Worm (Caenorhabditis elegans) whole organism, L4 larva: ENCODE results near the gene Y32G9A.3.

ENCODE experiments used
- D1046.2 ChIP-seq: fragments of 200-800 bp; sonication (Bioruptor generic); IDR thresholded peaks from 2 replicates; pipeline ENCODE4 v1.3.6; 2022; ENCODE audit warnings: missing genetic modification characterization, missing compliant biosample characterization
- F26F4.8 ChIP-seq: fragments of 200-800 bp; sonication (Bioruptor generic); conservative IDR thresholded peaks from 2 replicates; pipeline ENCODE4 v1.3.6; 2022; ENCODE audit warnings: missing genetic modification characterization, missing compliant biosample characterization
- Y48G9A.11 ChIP-seq: fragments of 200-800 bp; sonication (Bioruptor generic); IDR thresholded peaks from 2 replicates; pipeline ENCODE4 v1.3.6; 2022; ENCODE audit warnings: missing genetic modification reagents, missing genetic modification characterization, missing compliant biosample characterization
- aha-1 ChIP-seq: fragments of 150-350 bp; peaks from one replicate; lab custom pipeline; 2014; ENCODE audit warnings: missing biosample characterization, missing genetic modification characterization
- aly-2 ChIP-seq: sonication (generic microtip); optimal IDR thresholded peaks from 2 replicates; lab custom pipeline; 2018; ENCODE audit warnings: missing biosample characterization, missing genetic modification characterization
- attf-4 ChIP-seq: sonication (generic microtip); optimal IDR thresholded peaks from 3 replicates; lab custom pipeline; 2017; ENCODE audit warnings: missing biosample characterization, missing genetic modification characterization
- ceh-44 ChIP-seq: fragments of 200-800 bp; sonication (Bioruptor generic); IDR thresholded peaks from 2 replicates; pipeline ENCODE4 v1.3.6; 2022; ENCODE audit warnings: missing genetic modification reagents, missing genetic modification characterization, missing compliant biosample characterization
- ceh-62 ChIP-seq: sonication (generic microtip); optimal IDR thresholded peaks from 2 replicates; lab custom pipeline; 2017; ENCODE audit warnings: missing biosample characterization, missing genetic modification characterization
- ces-1 ChIP-seq: fragments of 150-350 bp; sonication (generic microtip); optimal IDR thresholded peaks from 4 replicates; lab custom pipeline; 2014; ENCODE audit warnings: missing biosample characterization, missing genetic modification reagents, missing genetic modification characterization
- daf-12 ChIP-seq: fragments of 150-350 bp; optimal IDR thresholded peaks from 2 replicates; lab custom pipeline; 2014; ENCODE audit warnings: missing biosample characterization, missing genetic modification reagents, missing genetic modification characterization
- daf-8 ChIP-seq: fragments of 200-800 bp; sonication (Bioruptor generic); IDR thresholded peaks from 2 replicates; pipeline ENCODE4 v1.3.6; 2022; ENCODE audit warnings: missing genetic modification characterization, missing compliant biosample characterization
- dmd-6 ChIP-seq: fragments of 200-800 bp; sonication (Bioruptor generic); IDR thresholded peaks from 2 replicates; pipeline ENCODE4 v1.3.6; 2022; ENCODE audit warnings: missing genetic modification reagents, missing genetic modification characterization, missing compliant biosample characterization
- dmd-9 ChIP-seq: fragments of 200-800 bp; sonication (Bioruptor generic); IDR thresholded peaks from 2 replicates; pipeline ENCODE4 v1.3.6; 2022; ENCODE audit warnings: missing genetic modification reagents, missing genetic modification characterization, missing compliant biosample characterization
- dpl-1 ChIP-seq: fragments of 150-350 bp; optimal IDR thresholded peaks from 2 replicates; lab custom pipeline; 2014; ENCODE audit warnings: missing biosample characterization, missing genetic modification reagents, missing genetic modification characterization
- dve-1 ChIP-seq: sonication (generic microtip); optimal IDR thresholded peaks from 2 replicates; lab custom pipeline; 2017; ENCODE audit warnings: antibody characterized with exemption, mild to moderate bottlenecking, missing genetic modification characterization, missing compliant biosample characterization; ENCODE audit not compliant: insufficient read depth
- egl-43 ChIP-seq: fragments of 200-800 bp; sonication (Bioruptor generic); IDR thresholded peaks from 2 replicates; pipeline ENCODE4 v1.3.6; 2022; ENCODE audit warnings: missing genetic modification reagents, missing genetic modification characterization, missing compliant biosample characterization
- fkh-10 ChIP-seq: fragments of 150-350 bp; optimal IDR thresholded peaks from 2 replicates; lab custom pipeline; 2014; ENCODE audit warnings: missing biosample characterization, missing genetic modification reagents, missing genetic modification characterization
- jun-1 ChIP-seq: fragments of 150-350 bp; optimal IDR thresholded peaks from 2 replicates; lab custom pipeline; 2014; ENCODE audit warnings: missing biosample characterization, missing genetic modification reagents, missing genetic modification characterization
- lim-7 ChIP-seq: fragments of 200-800 bp; sonication (Bioruptor generic); IDR thresholded peaks from 2 replicates; pipeline ENCODE4 v1.3.6; 2022; ENCODE audit warnings: missing genetic modification characterization, missing compliant biosample characterization
- lin-1 ChIP-seq: fragments of 200-800 bp; sonication (Bioruptor generic); IDR thresholded peaks from 2 replicates; pipeline ENCODE4 v1.3.6; 2022; ENCODE audit warnings: missing genetic modification reagents, missing genetic modification characterization, missing compliant biosample characterization
- lin-13 ChIP-seq: fragments of 150-350 bp; optimal IDR thresholded peaks from 2 replicates; lab custom pipeline; 2014; ENCODE audit warnings: missing biosample characterization, missing genetic modification reagents, missing genetic modification characterization
- lin-15B ChIP-seq: fragments of 150-350 bp; sonication (generic microtip); optimal IDR thresholded peaks from 3 replicates; lab custom pipeline; 2014; ENCODE audit warnings: missing biosample characterization, missing genetic modification characterization
- lin-38 ChIP-seq: fragments of 200-800 bp; sonication (Bioruptor generic); IDR thresholded peaks from 2 replicates; pipeline ENCODE4 v1.3.6; 2022; ENCODE audit warnings: missing genetic modification reagents, missing genetic modification characterization, missing compliant biosample characterization
- lin-39 ChIP-seq: fragments of 150-350 bp; optimal IDR thresholded peaks from 2 replicates; lab custom pipeline; 2014; ENCODE audit warnings: missing biosample characterization, missing genetic modification reagents, missing genetic modification characterization
- lsy-2 ChIP-seq, 2 experiments: fragments of 150-350 bp in 1 of 2; sonication (generic microtip) in 1 of 2; optimal IDR thresholded peaks; 2 replicates each; lab custom pipeline; 2014 to 2017; ENCODE audit warnings: missing biosample characterization in 2 of 2, missing genetic modification characterization in 2 of 2
- madf-5 ChIP-seq, 2 experiments: fragments of 200-800 bp; sonication (Bioruptor generic); IDR thresholded peaks; 2 replicates each; pipeline ENCODE4 v1.3.6; 2022; ENCODE audit warnings: missing compliant biosample characterization in 2 of 2, missing genetic modification characterization in 2 of 2
- mdl-1 ChIP-seq, 2 experiments: fragments of 150-350 bp in 1 of 2; sonication (generic microtip) in 1 of 2; optimal IDR thresholded peaks; 2 replicates each; lab custom pipeline; 2014 to 2017; ENCODE audit warnings: missing biosample characterization in 2 of 2, missing genetic modification characterization in 2 of 2
- mdt-29 ChIP-seq: fragments of 200-800 bp; sonication (Bioruptor generic); IDR thresholded peaks from 2 replicates; pipeline ENCODE4 v1.3.6; 2022; ENCODE audit warnings: missing genetic modification reagents, missing genetic modification characterization, missing compliant biosample characterization
- mep-1 ChIP-seq: fragments of 150-350 bp; sonication (generic microtip); optimal IDR thresholded peaks from 3 replicates; lab custom pipeline; 2014; ENCODE audit warnings: missing biosample characterization, missing genetic modification characterization
- mes-2 ChIP-seq: sonication (generic microtip); optimal IDR thresholded peaks from 2 replicates; lab custom pipeline; 2016; ENCODE audit warnings: missing genotype, mild to moderate bottlenecking, missing genetic modification characterization, missing compliant biosample characterization; ENCODE audit not compliant: poor library complexity, severe bottlenecking
- nhr-10 ChIP-seq: fragments of 150-350 bp; optimal IDR thresholded peaks from 2 replicates; lab custom pipeline; 2014; ENCODE audit warnings: missing biosample characterization, missing genetic modification characterization
- nhr-102 ChIP-seq: sonication (generic microtip); optimal IDR thresholded peaks from 2 replicates; lab custom pipeline; 2016; ENCODE audit warnings: mild to moderate bottlenecking, missing genetic modification characterization, moderate library complexity, missing compliant biosample characterization
- nhr-111 ChIP-seq: fragments of 200-800 bp; sonication (Bioruptor generic); optimal IDR thresholded peaks from 2 replicates; lab custom pipeline; 2018; ENCODE audit warnings: mild to moderate bottlenecking, missing genetic modification characterization, missing compliant biosample characterization
- nhr-25 ChIP-seq: sonication (generic microtip); optimal IDR thresholded peaks from 2 replicates; lab custom pipeline; 2017; ENCODE audit warnings: missing genetic modification characterization, mild to moderate bottlenecking, missing compliant biosample characterization, antibody characterized with exemption, moderate library complexity, borderline replicate concordance; ENCODE audit not compliant: insufficient read depth
- nhr-28 ChIP-seq: fragments of 150-350 bp; optimal IDR thresholded peaks from 2 replicates; lab custom pipeline; 2014; ENCODE audit warnings: missing biosample characterization, missing genetic modification characterization
- nhr-42 ChIP-seq: fragments of 200-800 bp; sonication (Bioruptor generic); IDR thresholded peaks from 2 replicates; pipeline ENCODE4 v1.3.6; 2022; ENCODE audit warnings: missing genetic modification characterization, missing compliant biosample characterization
- nhr-6 ChIP-seq: fragments of 150-350 bp; optimal IDR thresholded peaks from 2 replicates; lab custom pipeline; 2014; ENCODE audit warnings: missing biosample characterization, missing genetic modification characterization
- nhr-77 ChIP-seq: fragments of 150-350 bp; optimal IDR thresholded peaks from 2 replicates; lab custom pipeline; 2014; ENCODE audit warnings: missing biosample characterization, missing genetic modification characterization
- pha-4 ChIP-seq, 2 experiments: fragments of 150-350 bp in 1 of 2; fragments of 200-800 bp in 1 of 2; sonication (Bioruptor generic) in 1 of 2; IDR thresholded peaks in 1 of 2; optimal IDR thresholded peaks in 1 of 2; 2 replicates each; pipeline versions ENCODE4 v1.3.6 to Lab custom; 2014 to 2022; ENCODE audit warnings: missing genetic modification characterization in 2 of 2, missing genetic modification reagents in 2 of 2, missing biosample characterization in 1 of 2, missing compliant biosample characterization in 1 of 2
- pqm-1 ChIP-seq: sonication (generic microtip); optimal IDR thresholded peaks from 2 replicates; lab custom pipeline; 2017; ENCODE audit warnings: missing biosample characterization, missing genetic modification characterization
- set-16 ChIP-seq: fragments of 200-800 bp; sonication (Bioruptor generic); IDR thresholded peaks from 2 replicates; pipeline ENCODE4 v1.3.6; 2022; ENCODE audit warnings: missing genetic modification reagents, missing genetic modification characterization, missing compliant biosample characterization
- snpc-4 ChIP-seq: fragments of 150-350 bp; optimal IDR thresholded peaks from 2 replicates; lab custom pipeline; 2014; ENCODE audit warnings: missing biosample characterization, missing genetic modification characterization
- spr-3 ChIP-seq: fragments of 200-800 bp; sonication (Bioruptor generic); optimal IDR thresholded peaks from 2 replicates; lab custom pipeline; 2018; ENCODE audit warnings: mild to moderate bottlenecking, missing genetic modification characterization, missing compliant biosample characterization
- tag-97 ChIP-seq: fragments of 200-800 bp; sonication (Bioruptor generic); IDR thresholded peaks from 2 replicates; pipeline ENCODE4 v1.3.6; 2022; ENCODE audit warnings: missing genetic modification characterization, missing compliant biosample characterization
- tra-1 ChIP-seq: fragments of 200-800 bp; sonication (Bioruptor generic); IDR thresholded peaks from 2 replicates; pipeline ENCODE4 v1.3.6; 2022; ENCODE audit warnings: missing genetic modification reagents, missing genetic modification characterization, missing compliant biosample characterization
- unc-130 ChIP-seq: sonication (generic microtip); optimal IDR thresholded peaks from 2 replicates; lab custom pipeline; 2016; ENCODE audit warnings: missing genetic modification reagents, missing genetic modification characterization, missing compliant biosample characterization
- unc-39 ChIP-seq: sonication (generic microtip); optimal IDR thresholded peaks from 2 replicates; lab custom pipeline; 2017; ENCODE audit warnings: missing biosample characterization, missing genetic modification characterization
- unc-62 ChIP-seq, 3 experiments: fragments of 150-350 bp in 1 of 3; sonication (generic microtip); optimal IDR thresholded peaks in 2 of 3; peaks in 1 of 3; 1 replicate in 1 of 3; 2 replicates in 2 of 3; lab custom pipeline; 2014 to 2017; ENCODE audit warnings: missing biosample characterization in 3 of 3, missing genetic modification characterization in 3 of 3, missing genetic modification reagents in 3 of 3, missing genotype in 1 of 3
- zag-1 ChIP-seq: fragments of 150-350 bp; optimal IDR thresholded peaks from 2 replicates; lab custom pipeline; 2014; ENCODE audit warnings: missing biosample characterization, missing genetic modification characterization

The Y32G9A.3 gene

ce11 chrV:1868596-1869263, 42.5 kb upstream of the Y32G9A.3 start, which contains the start of gene knl-3 (continued):
- peak; percentile 78 for TF ChIP-seq spr-3 (GFP tag; lab: Kevin White, UChicago)
- TF ChIP-seq aha-1 (tag; lab: Kevin White, UChicago) = peak; percentile 46
- peak; percentile 72 for TF ChIP-seq D1046.2
- TF ChIP-seq unc-130 (GFP tag; lab: Kevin White, UChicago) = peak; percentile 85
- TF ChIP-seq tra-1 (GFP tag; lab: Robert Waterston, UW) = peak; percentile 54; the same call in 1 of the 2 replicates
- no peak for TF ChIP-seq tag-97 (GFP tag; lab: Robert Waterston, UW)
- peak; percentile 66 for TF ChIP-seq nhr-28
- TF ChIP-seq mep-1 (tag; lab: Kevin White, UChicago) = peak; percentile 92
- no peak for TF ChIP-seq nhr-10 (tag; lab: Kevin White, UChicago)
- TF ChIP-seq mes-2 = peak; percentile 93
- TF ChIP-seq jun-1 (tag; lab: Kevin White, UChicago) = peak; percentile 67
- TF ChIP-seq aly-2 (tag; lab: Kevin White, UChicago) = no peak
- TF ChIP-seq nhr-77 (tag; lab: Kevin White, UChicago) = peak; percentile 85
- peak; percentile 79 for TF ChIP-seq egl-43 (GFP tag; lab: Robert Waterston, UW)
- TF ChIP-seq daf-8 (GFP tag; lab: Robert Waterston, UW) = no peak
- peak; percentile 98 for TF ChIP-seq dpl-1
- peak; percentile 44 for TF ChIP-seq snpc-4
- TF ChIP-seq unc-62 (GFP tag; optimal IDR thresholded peaks at IDR 0.05 in 1 of 2; lab: Kevin White, UChicago) = no peak
- TF ChIP-seq unc-62 (tag; optimal IDR thresholded peaks at IDR 0.05; lab: Kevin White, UChicago) = no peak
- no peak for TF ChIP-seq unc-39 (tag; lab: Kevin White, UChicago)
- peak; percentile 87 for TF ChIP-seq lin-13 (GFP tag; lab: Kevin White, UChicago)
- peak; percentile 76; the same call in 1 of the 2 replicates for TF ChIP-seq pha-4 (GFP tag; IDR thresholded peaks at IDR 0.05; lab: Robert Waterston, UW)
- no peak for TF ChIP-seq pha-4 (tag; optimal IDR thresholded peaks at IDR 0.05; lab: Kevin White, UChicago)
- TF ChIP-seq dmd-6 (GFP tag; lab: Robert Waterston, UW) = peak; percentile 79
- TF ChIP-seq mdl-1 (tag; optimal IDR thresholded peaks at IDR 0.05; lab: Kevin White, UChicago) = peak in 1 of 2 experiments; percentile 32
- TF ChIP-seq nhr-102 (tag; lab: Kevin White, UChicago) = peak; percentile 87
- peak; percentile 84 for TF ChIP-seq Y48G9A.11 (GFP tag; lab: Robert Waterston, UW)
- no peak for TF ChIP-seq ces-1
- peak; percentile 32 to 91 for TF ChIP-seq lsy-2 (tag; optimal IDR thresholded peaks at IDR 0.05; lab: Kevin White, UChicago)
- TF ChIP-seq nhr-6 = peak; percentile 57
- no peak for TF ChIP-seq F26F4.8 (GFP tag; lab: Robert Waterston, UW)
- peak; percentile 77; the same call in 1 of the 2 replicates for TF ChIP-seq mdt-29 (GFP tag; lab: Robert Waterston, UW)
- TF ChIP-seq madf-5 (GFP tag; IDR thresholded peaks at IDR 0.05; lab: Robert Waterston, UW) = no peak
- no peak; the same call in 1 of the 2 replicates for TF ChIP-seq set-16 (GFP tag; lab: Robert Waterston, UW)
- no peak for TF ChIP-seq pqm-1 (tag; lab: Kevin White, UChicago)
- TF ChIP-seq ceh-44 (GFP tag; lab: Robert Waterston, UW) = peak; percentile 42; the same call in 1 of the 2 replicates
- TF ChIP-seq dve-1 = peak; percentile 86
- no peak for TF ChIP-seq zag-1 (tag; lab: Kevin White, UChicago)
- TF ChIP-seq lin-39 = no peak
- peak; percentile 89 for TF ChIP-seq nhr-42
- peak; percentile 81 for TF ChIP-seq dmd-9 (GFP tag; lab: Robert Waterston, UW)
- peak; percentile 67 for TF ChIP-seq nhr-25 (tag; lab: Kevin White, UChicago)
- no peak for TF ChIP-seq lim-7 (GFP tag; lab: Robert Waterston, UW)
- peak; percentile 64 for TF ChIP-seq lin-15B (tag; lab: Kevin White, UChicago)
- no peak for TF ChIP-seq attf-4 (tag; lab: Kevin White, UChicago)
- TF ChIP-seq lin-38 = peak; percentile 94
- TF ChIP-seq lin-1 (GFP tag; lab: Robert Waterston, UW) = peak; percentile 55; the same call in 1 of the 2 replicates
- no peak for TF ChIP-seq nhr-111 (GFP tag; lab: Kevin White, UChicago)
- no peak for TF ChIP-seq daf-12 (tag; lab: Kevin White, UChicago)
- peak; percentile 68 for TF ChIP-seq fkh-10 (GFP tag; lab: Kevin White, UChicago)
- TF ChIP-seq ceh-62 = no peak
